Fruit fly (Drosophila melanogaster) whole organism, embryonic: ENCODE measurements around the gene DEF8.

Experiments
- Atf-2 ChIP-seq: fragments of 200-800 bp; sonication (Bioruptor generic); optimal IDR thresholded peaks from 2 replicates; lab custom pipeline; 2016; ENCODE audit warnings: missing biosample characterization, missing genetic modification characterization
- CG10431 ChIP-seq: fragments of 200-800 bp; sonication (Bioruptor generic); optimal IDR thresholded peaks from 3 replicates; lab custom pipeline; 2018; ENCODE audit warnings: missing biosample characterization, mild to moderate bottlenecking, missing genetic modification characterization
- CG10959 ChIP-seq: fragments of 200-800 bp; sonication (Bioruptor generic); IDR thresholded peaks from 2 replicates; pipeline ENCODE4 v1.3.6; 2022; ENCODE audit warnings: missing biosample characterization, missing genetic modification characterization
- CG12219 ChIP-seq: fragments of 200-800 bp; sonication (Bioruptor generic); optimal IDR thresholded peaks from 3 replicates; lab custom pipeline; 2018; ENCODE audit warnings: missing biosample characterization, mild to moderate bottlenecking, missing genetic modification characterization
- CG12236 ChIP-seq: fragments of 200-800 bp; sonication (Bioruptor generic); optimal IDR thresholded peaks from 2 replicates; lab custom pipeline; 2016; ENCODE audit warnings: missing biosample characterization, missing genetic modification characterization
- CG13296 ChIP-seq: fragments of 200-800 bp; sonication (Bioruptor generic); optimal IDR thresholded peaks from 3 replicates; lab custom pipeline; 2018; ENCODE audit warnings: missing biosample characterization, mild to moderate bottlenecking, missing genetic modification characterization
- CG13424 ChIP-seq: fragments of 200-800 bp; sonication (Bioruptor generic); optimal IDR thresholded peaks from 2 replicates; lab custom pipeline; 2019; ENCODE audit warnings: missing biosample characterization, mild to moderate bottlenecking, missing genetic modification characterization, moderate library complexity
- CG14014 ChIP-seq: fragments of 200-800 bp; sonication (Bioruptor generic); IDR thresholded peaks from 2 replicates; pipeline ENCODE4 v1.3.6; 2022; ENCODE audit warnings: missing biosample characterization, missing genetic modification characterization
- CG14441 ChIP-seq: fragments of 200-800 bp; sonication (Bioruptor generic); IDR thresholded peaks from 2 replicates; pipeline ENCODE4 v1.3.6; 2022; ENCODE audit warnings: missing biosample characterization, missing genetic modification characterization
- CG1603 ChIP-seq: fragments of 200-800 bp; sonication (Bioruptor generic); optimal IDR thresholded peaks from 2 replicates; lab custom pipeline; 2019; ENCODE audit warnings: missing biosample characterization, mild to moderate bottlenecking, missing genetic modification characterization, moderate library complexity
- CG17359 ChIP-seq: fragments of 200-800 bp; sonication (Bioruptor generic); optimal IDR thresholded peaks from 3 replicates; lab custom pipeline; 2018; ENCODE audit warnings: missing biosample characterization, mild to moderate bottlenecking, missing genetic modification characterization, moderate library complexity
- CG17829 ChIP-seq: fragments of 200-800 bp; optimal IDR thresholded peaks from 2 replicates; lab custom pipeline; 2019; ENCODE audit warnings: missing biosample characterization, mild to moderate bottlenecking, missing genetic modification characterization, moderate library complexity
- CG30431 ChIP-seq: fragments of 200-800 bp; sonication (Bioruptor generic); optimal IDR thresholded peaks from 2 replicates; lab custom pipeline; 2017; ENCODE audit warnings: missing biosample characterization, missing genetic modification characterization
- CG31224 ChIP-seq: fragments of 200-800 bp; sonication (Bioruptor generic); IDR thresholded peaks from 2 replicates; pipeline ENCODE4 v1.3.6; 2022; ENCODE audit warnings: missing biosample characterization, missing genetic modification characterization
- CG32772 ChIP-seq: fragments of 200-800 bp; sonication (Bioruptor generic); IDR thresholded peaks from 2 replicates; pipeline ENCODE4 v1.3.6; 2022; ENCODE audit warnings: missing biosample characterization, missing genetic modification characterization
- CG34376 ChIP-seq: fragments of 200-800 bp; sonication (Bioruptor generic); optimal IDR thresholded peaks from 2 replicates; lab custom pipeline; 2018; ENCODE audit warnings: missing biosample characterization, mild to moderate bottlenecking, missing genetic modification characterization
- CG4328 ChIP-seq: fragments of 200-800 bp; sonication (Bioruptor generic); optimal IDR thresholded peaks from 3 replicates; lab custom pipeline; 2017; ENCODE audit warnings: missing biosample characterization, missing genetic modification reagents, missing genetic modification characterization
- CG4707 ChIP-seq: fragments of 200-800 bp; sonication (Bioruptor generic); optimal IDR thresholded peaks from 2 replicates; lab custom pipeline; 2018; ENCODE audit warnings: missing biosample characterization, mild to moderate bottlenecking, missing genetic modification characterization, moderate library complexity
- CG5245 ChIP-seq: fragments of 200-800 bp; sonication (Bioruptor generic); optimal IDR thresholded peaks from 3 replicates; lab custom pipeline; 2016; ENCODE audit warnings: missing biosample characterization, missing genetic modification characterization
- CG7271 ChIP-seq: fragments of 200-800 bp; sonication (Bioruptor generic); optimal IDR thresholded peaks from 2 replicates; lab custom pipeline; 2018; ENCODE audit warnings: missing biosample characterization, mild to moderate bottlenecking, missing genetic modification characterization, moderate library complexity
- CG7372 ChIP-seq: fragments of 200-800 bp; sonication (Bioruptor generic); IDR thresholded peaks from 2 replicates; pipeline ENCODE4 v1.3.6; 2022; ENCODE audit warnings: missing biosample characterization, missing genetic modification characterization
- CG7839 ChIP-seq: fragments of 200-800 bp; sonication (Bioruptor generic); optimal IDR thresholded peaks from 3 replicates; lab custom pipeline; 2018; ENCODE audit warnings: missing biosample characterization, mild to moderate bottlenecking, missing genetic modification characterization, moderate library complexity
- CG7963 ChIP-seq: fragments of 200-800 bp; sonication (Bioruptor generic); IDR thresholded peaks from 3 replicates; pipeline ENCODE4 v1.3.6; 2022; ENCODE audit warnings: missing biosample characterization, missing genetic modification characterization; ENCODE audit not compliant: partially characterized antibody
- CG8281 ChIP-seq: fragments of 200-800 bp; sonication (Bioruptor generic); optimal IDR thresholded peaks from 2 replicates; lab custom pipeline; 2018; ENCODE audit warnings: missing biosample characterization, mild to moderate bottlenecking, missing genetic modification characterization, moderate library complexity
- CG9817 ChIP-seq: fragments of 200-800 bp; sonication (Bioruptor generic); optimal IDR thresholded peaks from 2 replicates; lab custom pipeline; 2018; ENCODE audit warnings: missing biosample characterization, mild to moderate bottlenecking, missing genetic modification characterization, moderate library complexity
- CkIIα-i1 ChIP-seq: fragments of 200-800 bp; sonication (Bioruptor generic); IDR thresholded peaks from 2 replicates; pipeline ENCODE4 v1.3.6; 2022; ENCODE audit warnings: missing biosample characterization, missing genetic modification characterization
- Dip2 ChIP-seq: fragments of 200-800 bp; sonication (Bioruptor generic); IDR thresholded peaks from 2 replicates; pipeline ENCODE4 v1.3.6; 2022; ENCODE audit warnings: missing biosample characterization, missing genetic modification characterization
- Dll ChIP-seq: fragments of 200-800 bp; sonication (Bioruptor generic); IDR thresholded peaks from 4 replicates; pipeline ENCODE4 v1.3.6; 2022; ENCODE audit warnings: missing biosample characterization, missing genetic modification characterization; ENCODE audit not compliant: partially characterized antibody
- ERR ChIP-seq: fragments of 200-800 bp; sonication (Bioruptor generic); optimal IDR thresholded peaks from 2 replicates; lab custom pipeline; 2016; ENCODE audit warnings: missing biosample characterization, missing genetic modification characterization
- Hey ChIP-seq: fragments of 200-800 bp; sonication (Bioruptor generic); optimal IDR thresholded peaks from 3 replicates; lab custom pipeline; 2018; ENCODE audit warnings: missing biosample characterization, mild to moderate bottlenecking, missing genetic modification characterization
- Hsf ChIP-seq: fragments of 200-800 bp; sonication (Bioruptor generic); optimal IDR thresholded peaks from 3 replicates; lab custom pipeline; 2016; ENCODE audit warnings: missing biosample characterization, missing genetic modification characterization
- Kr ChIP-seq: fragments of 200-800 bp; sonication (Bioruptor generic); optimal IDR thresholded peaks from 2 replicates; lab custom pipeline; 2017; ENCODE audit warnings: missing biosample characterization, mild to moderate bottlenecking, missing genetic modification characterization
- Opbp ChIP-seq: fragments of 200-800 bp; sonication (Bioruptor generic); IDR thresholded peaks from 3 replicates; pipeline ENCODE4 v1.3.6; 2022; ENCODE audit warnings: missing biosample characterization, missing genetic modification characterization; ENCODE audit not compliant: partially characterized antibody
- ab ChIP-seq: fragments of 200-800 bp; sonication (Bioruptor generic); optimal IDR thresholded peaks from 2 replicates; lab custom pipeline; 2016; ENCODE audit warnings: missing biosample characterization, missing genetic modification characterization
- br ChIP-seq: fragments of >200 bp; optimal IDR thresholded peaks from 2 replicates; lab custom pipeline; 2017
- dan ChIP-seq: fragments of 200-800 bp; sonication (Bioruptor generic); IDR thresholded peaks from 2 replicates; pipeline ENCODE4 v1.3.6; 2022; ENCODE audit warnings: missing biosample characterization, missing genetic modification characterization
- disco-r ChIP-seq: fragments of 200-800 bp; sonication (Bioruptor generic); optimal IDR thresholded peaks from 2 replicates; lab custom pipeline; 2016; ENCODE audit warnings: missing biosample characterization, missing genetic modification characterization
- dm ChIP-seq: fragments of 200-800 bp; sonication (Bioruptor generic); optimal IDR thresholded peaks from 3 replicates; lab custom pipeline; 2016; ENCODE audit warnings: missing biosample characterization, missing genetic modification characterization
- ftz-f1 ChIP-seq: fragments of 200-800 bp; sonication (Bioruptor generic); optimal IDR thresholded peaks from 2 replicates; lab custom pipeline; 2016; ENCODE audit warnings: missing biosample characterization, missing genetic modification characterization
- gsb-n ChIP-seq: fragments of 200-800 bp; sonication (Bioruptor generic); optimal IDR thresholded peaks from 3 replicates; lab custom pipeline; 2018; ENCODE audit warnings: missing biosample characterization, mild to moderate bottlenecking, missing genetic modification characterization
- gt ChIP-seq: fragments of 200-800 bp; sonication (Bioruptor generic); IDR thresholded peaks from 2 replicates; pipeline ENCODE4 v1.3.6; 2022; ENCODE audit warnings: missing biosample characterization, missing genetic modification characterization
- insv ChIP-seq, 2 experiments: fragments of 200-800 bp; sonication (Bioruptor generic); optimal IDR thresholded peaks; 3 replicates each; lab custom pipeline; 2016 to 2018; ENCODE audit warnings: missing biosample characterization in 2 of 2, missing genetic modification characterization in 2 of 2
- knrl ChIP-seq: fragments of 200-800 bp; sonication (Bioruptor generic); IDR thresholded peaks from 3 replicates; pipeline ENCODE4 v1.3.6; 2022; ENCODE audit warnings: missing biosample characterization, missing genetic modification characterization; ENCODE audit not compliant: partially characterized antibody
- oc ChIP-seq: fragments of 200-800 bp; sonication (Bioruptor generic); optimal IDR thresholded peaks from 2 replicates; lab custom pipeline; 2018; ENCODE audit warnings: missing biosample characterization, mild to moderate bottlenecking, missing genetic modification characterization, moderate library complexity
- pb ChIP-seq: fragments of 200-800 bp; sonication (Bioruptor generic); optimal IDR thresholded peaks from 3 replicates; lab custom pipeline; 2016; ENCODE audit warnings: missing biosample characterization, missing genetic modification characterization
- pfk ChIP-seq: fragments of 200-800 bp; sonication (Bioruptor generic); optimal IDR thresholded peaks from 2 replicates; lab custom pipeline; 2018; ENCODE audit warnings: missing biosample characterization, mild to moderate bottlenecking, missing genetic modification characterization, moderate library complexity
- slp2 ChIP-seq: fragments of 200-800 bp; sonication (Bioruptor generic); optimal IDR thresholded peaks from 2 replicates; lab custom pipeline; 2016; ENCODE audit warnings: missing biosample characterization, missing genetic modification characterization
- ssp ChIP-seq: fragments of 200-800 bp; sonication (Bioruptor generic); IDR thresholded peaks from 2 replicates; pipeline ENCODE4 v1.3.6; 2022; ENCODE audit warnings: missing biosample characterization, missing genetic modification characterization
- vvl ChIP-seq: fragments of 200-800 bp; sonication (Bioruptor generic); IDR thresholded peaks from 2 replicates; pipeline ENCODE4 v1.3.6; 2022; ENCODE audit warnings: missing biosample characterization, missing genetic modification characterization
- wek ChIP-seq: fragments of 200-800 bp; sonication (Bioruptor generic); optimal IDR thresholded peaks from 3 replicates; lab custom pipeline; 2018; ENCODE audit warnings: missing biosample characterization, mild to moderate bottlenecking, missing genetic modification characterization, moderate library complexity
- z ChIP-seq: fragments of 200-800 bp; sonication (Bioruptor generic); IDR thresholded peaks from 3 replicates; pipeline ENCODE4 v1.3.6; 2022; ENCODE audit warnings: missing biosample characterization, missing genetic modification characterization

The DEF8 gene

DNA sequence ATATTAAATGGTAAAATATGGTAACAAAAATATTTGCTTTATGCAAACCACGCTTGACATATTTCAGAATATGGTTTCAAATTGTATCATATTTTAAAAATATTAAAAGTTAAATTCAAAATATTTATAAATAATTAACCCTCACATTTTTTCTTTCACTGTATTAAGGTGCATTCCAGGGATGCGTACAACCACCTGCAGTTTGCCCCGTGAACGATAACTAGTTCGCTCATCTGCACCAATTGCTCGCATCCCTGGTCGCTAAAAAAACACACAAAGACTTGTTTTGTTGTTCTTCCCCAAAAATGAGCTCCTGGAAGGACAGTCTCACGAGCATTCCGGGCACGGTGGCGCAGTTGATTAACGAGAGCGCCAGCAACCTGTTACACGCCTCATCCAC, at the start of gene DEF8 (continued):
- TF ChIP-seq Atf-2 (peak; percentile 13), vvl (GFP tag; lab: Robert Waterston, UW) (peak; percentile 95), ssp (peak; percentile 77), pfk (no peak), CG1603 (tag; lab: Kevin White, UChicago) (peak; percentile 71), slp2 (no peak), wek (GFP tag; lab: Kevin White, UChicago) (no peak), CG7271 (tag; lab: Kevin White, UChicago) (peak; percentile 83), ab (no peak), CG31224 (peak; percentile 72), CG10431 (peak; percentile 42), CG10959 (GFP tag; lab: Robert Waterston, UW) (peak; percentile 76), CG7963 (no peak), insv (GFP tag; optimal IDR thresholded peaks at IDR 0.05; lab: Kevin White, UChicago) (peak in 1 of 2 experiments; percentile 54), Hey (tag; lab: Kevin White, UChicago) (no peak), Dip2 (GFP tag; lab: Robert Waterston, UW) (no peak), CG17829 (tag; lab: Kevin White, UChicago) (peak; percentile 89), CG32772 (GFP tag; lab: Robert Waterston, UW) (peak; percentile 87), CG9817 (tag; lab: Kevin White, UChicago) (peak; percentile 62), oc (peak; percentile 91), dan (GFP tag; lab: Robert Waterston, UW) (no peak), ftz-f1 (GFP tag; lab: Kevin White, UChicago) (peak; percentile 94), z (GFP tag; lab: Robert Waterston, UW) (no peak), dm (GFP tag; lab: Kevin White, UChicago) (peak; percentile 63), br (lab: Kevin White, UChicago) (no peak), ERR (GFP tag; lab: Kevin White, UChicago) (no peak), pb (no peak), CG8281 (tag; lab: Kevin White, UChicago) (peak; percentile 61), Opbp (GFP tag; lab: Robert Waterston, UW) (peak; percentile 17; the same call in 1 of the 3 replicates), CG4707 (GFP tag; lab: Kevin White, UChicago) (peak; percentile 63), CkIIα-i1 (GFP tag; lab: Robert Waterston, UW) (no peak), gt (GFP tag; lab: Robert Waterston, UW) (0 out of 2 replicates have a peak, but pooled peaks have one; percentile 22), CG34376 (GFP tag; lab: Kevin White, UChicago) (peak; percentile 11), disco-r (GFP tag; lab: Kevin White, UChicago) (no peak), knrl (GFP tag; lab: Robert Waterston, UW) (peak; percentile 60; the same call in 2 of the 3 replicates), Kr (GFP tag; lab: Kevin White, UChicago) (no peak), CG14441 (GFP tag; lab: Robert Waterston, UW) (peak; percentile 76), Dll (GFP tag; lab: Robert Waterston, UW) (peak; percentile 49; the same call in 1 of the 4 replicates), CG12219 (GFP tag; lab: Kevin White, UChicago) (peak; percentile 49), CG13296 (GFP tag; lab: Kevin White, UChicago) (peak; percentile 88), CG13424 (tag; lab: Kevin White, UChicago) (peak; percentile 87), CG30431 (peak; percentile 51), gsb-n (tag; lab: Kevin White, UChicago) (peak; percentile 85), CG4328 (GFP tag; lab: Kevin White, UChicago) (peak; percentile 68), CG7372 (GFP tag; lab: Robert Waterston, UW) (peak; percentile 45; the same call in 1 of the 2 replicates), Hsf (GFP tag; lab: Kevin White, UChicago) (peak; percentile 59), CG5245 (GFP tag; lab: Kevin White, UChicago) (peak; percentile 73), CG14014 (GFP tag; lab: Robert Waterston, UW) (peak; percentile 83), CG17359 (tag; lab: Kevin White, UChicago) (peak; percentile 91), CG7839 (tag; lab: Kevin White, UChicago) (peak; percentile 87), CG12236 (GFP tag; lab: Kevin White, UChicago) (no peak)
